Fruit fly (Drosophila melanogaster) whole organism, embryonic: ENCODE results near the gene CheB98a.

Experiments
- Bgb ChIP-seq: fragments of 200-800 bp; sonication (Bioruptor generic); IDR thresholded peaks from 2 replicates; pipeline ENCODE4 v1.3.6; 2022; ENCODE audit warnings: missing biosample characterization, missing genetic modification characterization; ENCODE audit not compliant: partially characterized antibody
- CG10543 ChIP-seq: fragments of 200-800 bp; sonication (Bioruptor generic); optimal IDR thresholded peaks from 3 replicates; lab custom pipeline; 2017; ENCODE audit warnings: missing biosample characterization, mild to moderate bottlenecking, missing genetic modification characterization, moderate library complexity
- CG18599 ChIP-seq: fragments of 200-800 bp; sonication (Bioruptor generic); optimal IDR thresholded peaks from 3 replicates; lab custom pipeline; 2017; ENCODE audit warnings: missing biosample characterization, missing genetic modification characterization, mild to moderate bottlenecking, moderate library complexity, missing genetic modification reagents
- CG32532 ChIP-seq: fragments of 200-800 bp; sonication (Bioruptor generic); IDR thresholded peaks from 2 replicates; pipeline ENCODE4 v1.3.6; 2022; ENCODE audit warnings: missing biosample characterization, missing genetic modification characterization
- CG32767 ChIP-seq: fragments of 200-800 bp; sonication (Bioruptor generic); IDR thresholded peaks from 2 replicates; pipeline ENCODE4 v1.3.6; 2022; ENCODE audit warnings: missing biosample characterization, missing genetic modification characterization
- CG6765 ChIP-seq: fragments of 200-800 bp; sonication (Bioruptor generic); optimal IDR thresholded peaks from 3 replicates; lab custom pipeline; 2017; ENCODE audit warnings: missing biosample characterization, mild to moderate bottlenecking, missing genetic modification characterization
- CG8290 ChIP-seq, 3 experiments: fragments of 200-800 bp; sonication (Bioruptor generic); optimal IDR thresholded peaks; 2 replicates each; lab custom pipeline; 2016 to 2019; ENCODE audit warnings: missing biosample characterization in 3 of 3, missing genetic modification characterization in 3 of 3, mild to moderate bottlenecking in 2 of 3, moderate library complexity in 1 of 3
- CG9876 ChIP-seq: fragments of 200-800 bp; sonication (Bioruptor generic); optimal IDR thresholded peaks from 2 replicates; lab custom pipeline; 2016; ENCODE audit warnings: missing biosample characterization, missing genetic modification characterization
- Dp ChIP-seq: fragments of 200-800 bp; sonication (Bioruptor generic); optimal IDR thresholded peaks from 2 replicates; lab custom pipeline; 2018; ENCODE audit warnings: missing biosample characterization, mild to moderate bottlenecking, missing genetic modification characterization, moderate library complexity
- E2f2 ChIP-seq: fragments of 200-800 bp; sonication (Bioruptor generic); IDR thresholded peaks from 2 replicates; pipeline ENCODE4 v1.3.6; 2022; ENCODE audit warnings: missing biosample characterization, missing genetic modification characterization
- ERR ChIP-seq: fragments of 200-800 bp; sonication (Bioruptor generic); optimal IDR thresholded peaks from 2 replicates; lab custom pipeline; 2016; ENCODE audit warnings: missing biosample characterization, missing genetic modification characterization
- GATAe ChIP-seq: fragments of 200-800 bp; sonication (Bioruptor generic); conservative IDR thresholded peaks from 2 replicates; pipeline ENCODE4 v1.3.6; 2022; ENCODE audit warnings: missing biosample characterization, missing genetic modification characterization
- HLH3B ChIP-seq: fragments of 200-800 bp; sonication (Bioruptor generic); IDR thresholded peaks from 2 replicates; pipeline ENCODE4 v1.3.6; 2022; ENCODE audit warnings: missing biosample characterization, missing genetic modification characterization
- HmgD ChIP-seq: fragments of 200-800 bp; sonication (Bioruptor generic); optimal IDR thresholded peaks from 3 replicates; lab custom pipeline; 2016; ENCODE audit warnings: missing biosample characterization, missing genetic modification characterization
- Hr78 ChIP-seq, 2 experiments: fragments of 200-800 bp in 1 of 2; fragments of >200 bp in 1 of 2; sonication (Bioruptor generic) in 1 of 2; optimal IDR thresholded peaks; 2 replicates each; lab custom pipeline; 2017 to 2019; ENCODE audit warnings: missing biosample characterization in 2 of 2, missing genetic modification characterization in 2 of 2, mild to moderate bottlenecking in 1 of 2, moderate library complexity in 1 of 2
- Med ChIP-seq: fragments of 200-800 bp; sonication (Bioruptor generic); peaks from one replicate; lab custom pipeline; 2016; ENCODE audit warnings: missing biosample characterization, missing genetic modification characterization, mild to moderate bottlenecking, inconsistent platforms, moderate library complexity
- Pdp1 ChIP-seq, 2 experiments: fragments of 200-800 bp; sonication (Bioruptor generic); optimal IDR thresholded peaks; 3 replicates each; lab custom pipeline; 2016; ENCODE audit warnings: missing biosample characterization in 2 of 2, missing genetic modification characterization in 2 of 2, mild to moderate bottlenecking in 1 of 2, moderate library complexity in 1 of 2
- Ptx1 ChIP-seq: fragments of 200-800 bp; sonication (Bioruptor generic); IDR thresholded peaks from 2 replicates; pipeline ENCODE4 v1.3.6; 2022; ENCODE audit warnings: missing biosample characterization, missing genetic modification characterization
- Rfx ChIP-seq: fragments of 200-800 bp; sonication (Bioruptor generic); IDR thresholded peaks from 2 replicates; pipeline ENCODE4 v1.3.6; 2022; ENCODE audit warnings: missing biosample characterization, missing genetic modification characterization
- ato ChIP-seq: fragments of 200-800 bp; sonication (Bioruptor generic); IDR thresholded peaks from 2 replicates; pipeline ENCODE4 v1.3.6; 2022; ENCODE audit warnings: missing biosample characterization, missing genetic modification characterization; ENCODE audit not compliant: partially characterized antibody
- caup ChIP-seq: fragments of 200-800 bp; sonication (Bioruptor generic); optimal IDR thresholded peaks from 3 replicates; lab custom pipeline; 2017; ENCODE audit warnings: missing biosample characterization, mild to moderate bottlenecking, missing genetic modification characterization, moderate library complexity; ENCODE audit not compliant: severe bottlenecking
- cg ChIP-seq: fragments of 200-800 bp; sonication (Bioruptor generic); optimal IDR thresholded peaks from 3 replicates; lab custom pipeline; 2019; ENCODE audit warnings: missing biosample characterization, mild to moderate bottlenecking, missing genetic modification characterization, moderate library complexity
- chinmo ChIP-seq: fragments of 200-800 bp; sonication (Bioruptor generic); IDR thresholded peaks from 4 replicates; pipeline ENCODE4 v1.3.6; 2022; ENCODE audit warnings: missing biosample characterization, missing genetic modification characterization; ENCODE audit not compliant: partially characterized antibody
- chm ChIP-seq: fragments of 200-800 bp; sonication (Bioruptor generic); IDR thresholded peaks from 2 replicates; pipeline ENCODE4 v1.3.6; 2022; ENCODE audit warnings: missing biosample characterization, missing genetic modification characterization
- ham ChIP-seq: fragments of 200-800 bp; sonication (Bioruptor generic); IDR thresholded peaks from 2 replicates; pipeline ENCODE4 v1.3.6; 2022; ENCODE audit warnings: missing biosample characterization, missing genetic modification characterization
- kah ChIP-seq: fragments of 200-800 bp; sonication (Bioruptor generic); optimal IDR thresholded peaks from 2 replicates; lab custom pipeline; 2018; ENCODE audit warnings: missing biosample characterization, mild to moderate bottlenecking, missing genetic modification characterization
- kay ChIP-seq: fragments of 200-800 bp; sonication (Bioruptor generic); optimal IDR thresholded peaks from 2 replicates; lab custom pipeline; 2016; ENCODE audit warnings: missing biosample characterization, missing genetic modification characterization
- kni ChIP-seq: fragments of 200-800 bp; sonication (Bioruptor generic); optimal IDR thresholded peaks from 3 replicates; lab custom pipeline; 2017; ENCODE audit warnings: mild to moderate bottlenecking, missing biosample characterization, missing genetic modification reagents, missing genetic modification characterization
- lab ChIP-seq: fragments of 200-800 bp; sonication (Bioruptor generic); optimal IDR thresholded peaks from 3 replicates; lab custom pipeline; 2017; ENCODE audit warnings: missing biosample characterization, missing genetic modification characterization, mild to moderate bottlenecking, moderate library complexity, missing genetic modification reagents
- lmd ChIP-seq: fragments of 200-800 bp; sonication (Bioruptor generic); IDR thresholded peaks from 2 replicates; pipeline ENCODE4 v1.3.6; 2022; ENCODE audit warnings: missing biosample characterization, missing genetic modification characterization
- rib ChIP-seq: fragments of 200-800 bp; sonication (Bioruptor generic); IDR thresholded peaks from 2 replicates; pipeline ENCODE4 v1.3.6; 2022; ENCODE audit warnings: missing biosample characterization, missing genetic modification characterization
- slbo ChIP-seq: fragments of 200-800 bp; sonication (Bioruptor generic); IDR thresholded peaks from 2 replicates; pipeline ENCODE4 v1.3.6; 2022; ENCODE audit warnings: missing biosample characterization, missing genetic modification characterization
- sob ChIP-seq: fragments of 200-800 bp; sonication (Bioruptor generic); IDR thresholded peaks from 2 replicates; pipeline ENCODE4 v1.3.6; 2022; ENCODE audit warnings: missing biosample characterization, missing genetic modification characterization
- tio ChIP-seq: fragments of 200-800 bp; sonication (Bioruptor generic); optimal IDR thresholded peaks from 2 replicates; lab custom pipeline; 2017; ENCODE audit warnings: missing biosample characterization, missing genetic modification characterization, inconsistent platforms
- tll ChIP-seq, 2 experiments: fragments of 200-800 bp in 1 of 2; fragments of >200 bp in 1 of 2; sonication (Bioruptor generic) in 1 of 2; optimal IDR thresholded peaks; 2 replicates each; lab custom pipeline; 2017 to 2019; ENCODE audit warnings: missing biosample characterization in 2 of 2, missing genetic modification characterization in 2 of 2, mild to moderate bottlenecking in 1 of 2, moderate library complexity in 1 of 2
- vvl ChIP-seq: fragments of 200-800 bp; sonication (Bioruptor generic); IDR thresholded peaks from 2 replicates; pipeline ENCODE4 v1.3.6; 2022; ENCODE audit warnings: missing biosample characterization, missing genetic modification characterization
- zf30C ChIP-seq: fragments of 200-800 bp; sonication (Bioruptor generic); optimal IDR thresholded peaks from 3 replicates; lab custom pipeline; 2018; ENCODE audit warnings: missing biosample characterization, mild to moderate bottlenecking, missing genetic modification characterization
- zfh1 ChIP-seq: fragments of 200-800 bp; sonication (Bioruptor generic); IDR thresholded peaks from 3 replicates; pipeline ENCODE4 v1.3.6; 2022; ENCODE audit warnings: missing biosample characterization, missing genetic modification characterization

The CheB98a gene

dm6 chr3R:28831172-28831571, 24.7 kb downstream of the CheB98a start (continued):
- TF ChIP-seq Bgb (GFP tag; lab: Robert Waterston, UW) (peak; percentile 60), CG32532 (GFP tag; lab: Robert Waterston, UW) (peak; percentile 50), CG8290 (GFP tag; optimal IDR thresholded peaks at IDR 0.05; lab: Kevin White, UChicago) (no peak), CG8290 (tag; optimal IDR thresholded peaks at IDR 0.05; lab: Kevin White, UChicago) (peak in 1 of 2 experiments; percentile 49), CG6765 (GFP tag; lab: Kevin White, UChicago) (peak; percentile 46), tll (GFP tag; optimal IDR thresholded peaks at IDR 0.05; lab: Kevin White, UChicago) (no peak), Med (GFP tag; lab: Kevin White, UChicago) (peak; percentile 84), CG10543 (GFP tag; lab: Kevin White, UChicago) (peak; percentile 75), sob (GFP tag; lab: Robert Waterston, UW) (peak; percentile 47; the same call in 1 of the 2 replicates), HmgD (GFP tag; lab: Kevin White, UChicago) (peak; percentile 21), Dp (GFP tag; lab: Kevin White, UChicago) (no peak), vvl (GFP tag; lab: Robert Waterston, UW) (0 out of 2 replicates have a peak, but pooled peaks have one; percentile 8), Hr78 (GFP tag; optimal IDR thresholded peaks at IDR 0.05; lab: Kevin White, UChicago) (no peak), lmd (GFP tag; lab: Robert Waterston, UW) (0 out of 2 replicates have a peak, but pooled peaks have one; percentile 8), kah (GFP tag; lab: Kevin White, UChicago) (peak; percentile 5), ERR (GFP tag; lab: Kevin White, UChicago) (no peak), CG9876 (GFP tag; lab: Kevin White, UChicago) (no peak), E2f2 (GFP tag; lab: Robert Waterston, UW) (peak; percentile 18; the same call in 1 of the 2 replicates), caup (GFP tag; lab: Kevin White, UChicago) (peak; percentile 18), zf30C (no peak), kni (GFP tag; lab: Kevin White, UChicago) (no peak), CG18599 (GFP tag; lab: Kevin White, UChicago) (peak; percentile 31), chinmo (GFP tag; lab: Robert Waterston, UW) (0 out of 4 replicates have a peak, but pooled peaks have one; percentile 53), rib (peak; percentile 37; the same call in 1 of the 2 replicates), kay (GFP tag; lab: Kevin White, UChicago) (peak; percentile 71), Rfx (peak; percentile 63), ato (GFP tag; lab: Robert Waterston, UW) (no peak), slbo (peak; percentile 63), GATAe (GFP tag; lab: Robert Waterston, UW) (peak; percentile 74), zfh1 (peak; percentile 43; the same call in 1 of the 3 replicates), Ptx1 (GFP tag; lab: Robert Waterston, UW) (peak; percentile 17; the same call in 1 of the 2 replicates), Pdp1 (GFP tag; optimal IDR thresholded peaks at IDR 0.05; lab: Kevin White, UChicago) (peak in 1 of 2 experiments; percentile 46), ham (GFP tag; lab: Robert Waterston, UW) (no peak), HLH3B (GFP tag; lab: Robert Waterston, UW) (0 out of 2 replicates have a peak, but pooled peaks have one; percentile 18), CG32767 (GFP tag; lab: Robert Waterston, UW) (peak; percentile 62; the same call in 1 of the 2 replicates), lab (GFP tag; lab: Kevin White, UChicago) (peak; percentile 54), cg (GFP tag; lab: Kevin White, UChicago) (peak; percentile 19), tio (GFP tag; lab: Kevin White, UChicago) (no peak), chm (GFP tag; lab: Robert Waterston, UW) (peak; percentile 53; the same call in 1 of the 2 replicates)
